Worm (Caenorhabditis elegans) whole organism, L1 larva: ENCODE data around the gene ZK1098.12.

Source experiments
- C04F5.9 ChIP-seq: sonication (generic microtip); optimal IDR thresholded peaks from 2 replicates; lab custom pipeline; 2016; ENCODE audit warnings: missing genetic modification characterization, missing compliant biosample characterization
- C16A3.4 ChIP-seq: fragments of 150-350 bp; optimal IDR thresholded peaks from 2 replicates; lab custom pipeline; 2014; ENCODE audit warnings: missing biosample characterization, missing genetic modification characterization
- F16B12.6 ChIP-seq: fragments of 150-350 bp; optimal IDR thresholded peaks from 2 replicates; lab custom pipeline; 2014; ENCODE audit warnings: missing biosample characterization, missing genetic modification characterization
- alr-1 ChIP-seq: fragments of 200-800 bp; sonication (Bioruptor generic); optimal IDR thresholded peaks from 2 replicates; lab custom pipeline; 2018; ENCODE audit warnings: borderline replicate concordance, mild to moderate bottlenecking, missing genetic modification characterization, missing compliant biosample characterization
- blmp-1 ChIP-seq: fragments of 150-350 bp; optimal IDR thresholded peaks from 2 replicates; lab custom pipeline; 2014; ENCODE audit warnings: missing biosample characterization, missing genetic modification characterization
- ceh-63 ChIP-seq: fragments of 200-800 bp; sonication (Bioruptor generic); optimal IDR thresholded peaks from 2 replicates; lab custom pipeline; 2018; ENCODE audit warnings: mild to moderate bottlenecking, missing genetic modification characterization, missing compliant biosample characterization
- ceh-82 ChIP-seq, 3 experiments: fragments of 150-350 bp in 1 of 3; sonication (generic microtip) in 2 of 3; optimal IDR thresholded peaks; 2 replicates each; lab custom pipeline; 2014 to 2017; ENCODE audit warnings: missing biosample characterization in 3 of 3, missing genetic modification characterization in 3 of 3
- ceh-90 ChIP-seq: sonication (generic microtip); optimal IDR thresholded peaks from 2 replicates; lab custom pipeline; 2016; ENCODE audit warnings: missing genetic modification characterization, missing compliant biosample characterization
- dpl-1 ChIP-seq, 3 experiments: fragments of 150-350 bp in 2 of 3; sonication (generic microtip) in 1 of 3; optimal IDR thresholded peaks; 2 replicates each; lab custom pipeline; 2014 to 2017; ENCODE audit warnings: missing biosample characterization in 3 of 3, missing genetic modification characterization in 3 of 3, missing genetic modification reagents in 3 of 3
- efl-1 ChIP-seq, 4 experiments: fragments of 150-350 bp; optimal IDR thresholded peaks in 3 of 4; peaks in 1 of 4; 1 replicate in 1 of 4; 2 replicates in 3 of 4; lab custom pipeline; 2014; ENCODE audit warnings: missing biosample characterization in 2 of 4, missing genetic modification characterization in 2 of 4, missing genetic modification reagents in 2 of 4
- elt-2 ChIP-seq: sonication (generic microtip); optimal IDR thresholded peaks from 2 replicates; lab custom pipeline; 2016; ENCODE audit warnings: missing genetic modification characterization, mild to moderate bottlenecking, inconsistent platforms, missing compliant biosample characterization, missing genetic modification reagents
- elt-3 ChIP-seq, 6 experiments: fragments of 150-350 bp in 1 of 6; sonication (generic microtip); optimal IDR thresholded peaks; 2 replicates each; lab custom pipeline; 2017 to 2018; ENCODE audit warnings: missing biosample characterization in 6 of 6, missing genetic modification characterization in 6 of 6, inconsistent platforms in 1 of 6
- fos-1 ChIP-seq: fragments of 150-350 bp; optimal IDR thresholded peaks from 2 replicates; lab custom pipeline; 2014; ENCODE audit warnings: missing biosample characterization, missing genetic modification characterization
- grh-1 ChIP-seq: fragments of 200-800 bp; sonication (Bioruptor generic); IDR thresholded peaks from 2 replicates; pipeline ENCODE4 v1.3.6; 2022; ENCODE audit warnings: missing genetic modification reagents, missing genetic modification characterization, missing compliant biosample characterization
- hlh-17 ChIP-seq: fragments of 200-800 bp; sonication (Bioruptor generic); optimal IDR thresholded peaks from 2 replicates; lab custom pipeline; 2018; ENCODE audit warnings: missing genetic modification characterization, mild to moderate bottlenecking, missing compliant biosample characterization, moderate library complexity, borderline replicate concordance
- hlh-4 ChIP-seq: sonication (generic microtip); optimal IDR thresholded peaks from 2 replicates; lab custom pipeline; 2016; ENCODE audit warnings: mild to moderate bottlenecking, missing genetic modification characterization, missing compliant biosample characterization
- irx-1 ChIP-seq: sonication (generic microtip); optimal IDR thresholded peaks from 2 replicates; lab custom pipeline; 2016; ENCODE audit warnings: missing genetic modification characterization, missing compliant biosample characterization
- lin-15B ChIP-seq: fragments of 150-350 bp; sonication (generic microtip); optimal IDR thresholded peaks from 3 replicates; lab custom pipeline; 2014; ENCODE audit warnings: missing biosample characterization, missing genetic modification characterization
- lin-35 ChIP-seq, 2 experiments: fragments of 150-350 bp; optimal IDR thresholded peaks; 2 replicates each; lab custom pipeline; 2014; ENCODE audit warnings: missing biosample characterization in 2 of 2, missing genetic modification characterization in 2 of 2, missing genetic modification reagents in 2 of 2
- lsy-2 ChIP-seq, 2 experiments: fragments of 150-350 bp; optimal IDR thresholded peaks; 2 replicates each; lab custom pipeline; 2014; ENCODE audit warnings: missing biosample characterization in 2 of 2, missing genetic modification characterization in 2 of 2
- mab-9 ChIP-seq: fragments of 200-800 bp; sonication (Bioruptor generic); IDR thresholded peaks from 2 replicates; pipeline ENCODE4 v1.3.6; 2022; ENCODE audit warnings: missing genetic modification reagents, missing genetic modification characterization, missing compliant biosample characterization
- mdl-1 ChIP-seq, 2 experiments: fragments of 150-350 bp; optimal IDR thresholded peaks; 2 replicates each; lab custom pipeline; 2014 to 2017; ENCODE audit warnings: missing biosample characterization in 2 of 2, missing genetic modification characterization in 2 of 2, inconsistent platforms in 1 of 2
- mef-2 ChIP-seq: fragments of 150-350 bp; optimal IDR thresholded peaks from 2 replicates; lab custom pipeline; 2014; ENCODE audit warnings: missing biosample characterization, missing genetic modification characterization
- mep-1 ChIP-seq: fragments of 150-350 bp; optimal IDR thresholded peaks from 2 replicates; lab custom pipeline; 2014; ENCODE audit warnings: missing biosample characterization, missing genetic modification characterization
- nhr-19 ChIP-seq: fragments of 200-800 bp; sonication (Bioruptor generic); conservative IDR thresholded peaks from 2 replicates; pipeline ENCODE4 v1.3.6; 2022; ENCODE audit warnings: missing genetic modification characterization, missing compliant biosample characterization
- nhr-20 ChIP-seq: sonication (generic microtip); optimal IDR thresholded peaks from 2 replicates; lab custom pipeline; 2016; ENCODE audit warnings: mild to moderate bottlenecking, missing genetic modification characterization, missing compliant biosample characterization
- nhr-71 ChIP-seq: sonication (generic microtip); optimal IDR thresholded peaks from 2 replicates; lab custom pipeline; 2016; ENCODE audit warnings: mild to moderate bottlenecking, missing genetic modification characterization, moderate library complexity, missing compliant biosample characterization
- nhr-84 ChIP-seq: sonication (generic microtip); optimal IDR thresholded peaks from 2 replicates; lab custom pipeline; 2017; ENCODE audit warnings: missing biosample characterization, missing genetic modification characterization
- nhr-85 ChIP-seq: sonication (generic microtip); peaks from one replicate; lab custom pipeline; 2016; ENCODE audit warnings: missing genetic modification characterization, inconsistent platforms, missing compliant biosample characterization
- nhr-90 ChIP-seq: sonication (generic microtip); optimal IDR thresholded peaks from 2 replicates; lab custom pipeline; 2016; ENCODE audit warnings: mild to moderate bottlenecking, missing genetic modification characterization, missing compliant biosample characterization; ENCODE audit not compliant: poor library complexity
- rnt-1 ChIP-seq: sonication (generic microtip); optimal IDR thresholded peaks from 2 replicates; lab custom pipeline; 2016; ENCODE audit warnings: mild to moderate bottlenecking, missing genetic modification characterization, moderate library complexity, missing compliant biosample characterization
- skn-1 ChIP-seq: fragments of 150-350 bp; optimal IDR thresholded peaks from 2 replicates; lab custom pipeline; 2014; ENCODE audit warnings: missing biosample characterization, missing genetic modification characterization
- snpc-4 ChIP-seq: fragments of 150-350 bp; optimal IDR thresholded peaks from 2 replicates; lab custom pipeline; 2014; ENCODE audit warnings: missing biosample characterization, missing genetic modification characterization
- snu-23 ChIP-seq: sonication (generic microtip); optimal IDR thresholded peaks from 2 replicates; lab custom pipeline; 2016; ENCODE audit warnings: missing genetic modification characterization, missing compliant biosample characterization
- sox-4 ChIP-seq: sonication (generic microtip); optimal IDR thresholded peaks from 2 replicates; lab custom pipeline; 2016; ENCODE audit warnings: missing genetic modification characterization, missing compliant biosample characterization
- sup-37 ChIP-seq: fragments of 200-800 bp; sonication (Bioruptor generic); optimal IDR thresholded peaks from 2 replicates; lab custom pipeline; 2018; ENCODE audit warnings: mild to moderate bottlenecking, missing genetic modification characterization, missing compliant biosample characterization
- swsn-7 ChIP-seq: sonication (generic microtip); optimal IDR thresholded peaks from 2 replicates; lab custom pipeline; 2016; ENCODE audit warnings: missing genetic modification characterization, missing compliant biosample characterization
- tbx-2 ChIP-seq: sonication (generic microtip); optimal IDR thresholded peaks from 2 replicates; lab custom pipeline; 2016; ENCODE audit warnings: missing genetic modification characterization, missing compliant biosample characterization
- tlp-1 ChIP-seq: fragments of 150-350 bp; optimal IDR thresholded peaks from 2 replicates; lab custom pipeline; 2014; ENCODE audit warnings: missing biosample characterization, missing genetic modification characterization
- unc-130 ChIP-seq: fragments of 150-350 bp; optimal IDR thresholded peaks from 2 replicates; lab custom pipeline; 2017; ENCODE audit warnings: missing biosample characterization, missing genetic modification characterization, inconsistent platforms
- vab-15 ChIP-seq: sonication (generic microtip); optimal IDR thresholded peaks from 2 replicates; lab custom pipeline; 2017; ENCODE audit warnings: missing genotype, mild to moderate bottlenecking, missing genetic modification characterization, missing compliant biosample characterization
- ztf-11 ChIP-seq, 2 experiments: sonication (generic microtip); optimal IDR thresholded peaks; 2 replicates each; lab custom pipeline; 2016 to 2017; ENCODE audit warnings: missing genetic modification characterization in 2 of 2, missing biosample characterization in 1 of 2, missing compliant biosample characterization in 1 of 2

The ZK1098.12 gene

ce11 chrIII:9542280-9542679 lies 2.6 kb upstream of the ZK1098.12 start, which contains the start of gene mut-7:
Gene mut-7 (minus strand): TSS chrIII:9542380.
- TF ChIP-seq efl-1 (optimal IDR thresholded peaks at IDR 0.05; lab: Kevin White, UChicago) (no peak), efl-1 (GFP tag; optimal IDR thresholded peaks at IDR 0.05 in 1 of 2; lab: Kevin White, UChicago) (no peak), C04F5.9 (no peak), irx-1 (tag; lab: Kevin White, UChicago) (no peak), F16B12.6 (tag; lab: Kevin White, UChicago) (no peak), ztf-11 (tag; optimal IDR thresholded peaks at IDR 0.05; lab: Kevin White, UChicago) (no peak), mab-9 (no peak), nhr-71 (tag; lab: Kevin White, UChicago) (no peak), mep-1 (no peak), nhr-90 (tag; lab: Kevin White, UChicago) (no peak), grh-1 (GFP tag; lab: Robert Waterston, UW) (no peak), C16A3.4 (no peak)

- no peak for TF ChIP-seq swsn-7 (tag; lab: Kevin White, UChicago)
- no peak for TF ChIP-seq vab-15 (tag; lab: Kevin White, UChicago)
- TF ChIP-seq ceh-63 (GFP tag; lab: Kevin White, UChicago): no peak
- TF ChIP-seq mef-2 (tag; lab: Kevin White, UChicago): no peak
- no peak for TF ChIP-seq alr-1 (tag; lab: Kevin White, UChicago)
- peak; percentile 78 to 94 for TF ChIP-seq lsy-2 (tag; optimal IDR thresholded peaks at IDR 0.05; lab: Kevin White, UChicago)
- peak; percentile 32 for TF ChIP-seq blmp-1
- TF ChIP-seq C16A3.4: peak; percentile 40
- TF ChIP-seq nhr-20: peak; percentile 4
- TF ChIP-seq nhr-71 (tag; lab: Kevin White, UChicago): no peak
- peak; percentile 44 to 90 for TF ChIP-seq lin-35 (GFP tag; optimal IDR thresholded peaks at IDR 0.05; lab: Kevin White, UChicago)
- no peak for TF ChIP-seq rnt-1 (tag; lab: Kevin White, UChicago)
- peak in 1 of 6 experiments; percentile 24 for TF ChIP-seq elt-3 (tag; optimal IDR thresholded peaks at IDR 0.05; lab: Kevin White, UChicago)
- peak in 1 of 3 experiments; percentile 30 for TF ChIP-seq ceh-82 (tag; optimal IDR thresholded peaks at IDR 0.05; lab: Kevin White, UChicago)
- TF ChIP-seq ceh-90 (tag; lab: Kevin White, UChicago): no peak
- peak; percentile 38 for TF ChIP-seq nhr-85 (tag; lab: Kevin White, UChicago)
- no peak for TF ChIP-seq nhr-19 (GFP tag; lab: Robert Waterston, UW)
- TF ChIP-seq efl-1 (optimal IDR thresholded peaks at IDR 0.05; lab: Kevin White, UChicago): peak; percentile 29 to 70
- peak; percentile 79 to 96 for TF ChIP-seq efl-1 (GFP tag; optimal IDR thresholded peaks at IDR 0.05 in 1 of 2; lab: Kevin White, UChicago)
- TF ChIP-seq sup-37 (GFP tag; lab: Kevin White, UChicago): no peak
- no peak for TF ChIP-seq snpc-4 (tag; lab: Kevin White, UChicago)
- TF ChIP-seq tbx-2 (tag; lab: Kevin White, UChicago): peak; percentile 21
- TF ChIP-seq mab-9: no peak
- TF ChIP-seq lin-15B (tag; lab: Kevin White, UChicago): peak; percentile 17
- no peak for TF ChIP-seq nhr-84 (tag; lab: Kevin White, UChicago)
- peak; percentile 34 for TF ChIP-seq F16B12.6 (tag; lab: Kevin White, UChicago)
- TF ChIP-seq elt-2 (tag; lab: Kevin White, UChicago): no peak
- TF ChIP-seq sox-4 (tag; lab: Kevin White, UChicago): no peak
- TF ChIP-seq skn-1 (tag; lab: Kevin White, UChicago): peak; percentile 14
- no peak for TF ChIP-seq grh-1 (GFP tag; lab: Robert Waterston, UW)
- TF ChIP-seq fos-1 (tag; lab: Kevin White, UChicago): no peak
- no peak for TF ChIP-seq hlh-4
- no peak for TF ChIP-seq unc-130
- TF ChIP-seq hlh-17 (GFP tag; lab: Kevin White, UChicago): no peak
- peak; percentile 16 for TF ChIP-seq mep-1
- TF ChIP-seq snu-23 (GFP tag; lab: Kevin White, UChicago): peak; percentile 28
- TF ChIP-seq dpl-1 (GFP tag; optimal IDR thresholded peaks at IDR 0.05; lab: Kevin White, UChicago): peak; percentile 70 to 80 (median 71)
- no peak for TF ChIP-seq mdl-1 (tag; optimal IDR thresholded peaks at IDR 0.05; lab: Kevin White, UChicago)
- no peak for TF ChIP-seq tlp-1 (tag; lab: Kevin White, UChicago)
Observed at ce11 chrIII:9542816-9543215, 2.1 kb upstream of the ZK1098.12 start, which contains the start of gene eif-2Balpha. Gene eif-2Balpha (plus strand): TSS chrIII:9543119.
